Fruit fly (Drosophila melanogaster) whole organism, pupa: ENCODE data around the gene Cyp28d1.

Source experiments
- CG10348 ChIP-seq: fragments of 200-800 bp; sonication (Bioruptor generic); IDR thresholded peaks from 2 replicates; pipeline ENCODE4 v1.3.6; 2022; ENCODE audit warnings: missing biosample characterization, missing genetic modification characterization
- CG17806 ChIP-seq: fragments of 200-800 bp; sonication (Bioruptor generic); optimal IDR thresholded peaks from 2 replicates; lab custom pipeline; 2018; ENCODE audit warnings: missing biosample characterization, mild to moderate bottlenecking, missing genetic modification characterization, moderate library complexity
- CG4496 ChIP-seq: fragments of 200-800 bp; sonication (Bioruptor generic); IDR thresholded peaks from 3 replicates; pipeline ENCODE4 v1.3.6; 2022; ENCODE audit warnings: missing biosample characterization, missing genetic modification characterization
- CG8159 ChIP-seq: fragments of 200-800 bp; sonication (Bioruptor generic); optimal IDR thresholded peaks from 3 replicates; lab custom pipeline; 2018; ENCODE audit warnings: missing biosample characterization, mild to moderate bottlenecking, missing genetic modification characterization, moderate library complexity
- CG9948 ChIP-seq: fragments of 200-800 bp; sonication (Bioruptor generic); optimal IDR thresholded peaks from 2 replicates; lab custom pipeline; 2018; ENCODE audit warnings: missing biosample characterization, mild to moderate bottlenecking, missing genetic modification characterization, moderate library complexity
- D1 ChIP-seq: fragments of 200-800 bp; sonication (Bioruptor generic); optimal IDR thresholded peaks from 2 replicates; lab custom pipeline; 2018; ENCODE audit warnings: missing biosample characterization, mild to moderate bottlenecking, missing genetic modification characterization, moderate library complexity

DNA sequence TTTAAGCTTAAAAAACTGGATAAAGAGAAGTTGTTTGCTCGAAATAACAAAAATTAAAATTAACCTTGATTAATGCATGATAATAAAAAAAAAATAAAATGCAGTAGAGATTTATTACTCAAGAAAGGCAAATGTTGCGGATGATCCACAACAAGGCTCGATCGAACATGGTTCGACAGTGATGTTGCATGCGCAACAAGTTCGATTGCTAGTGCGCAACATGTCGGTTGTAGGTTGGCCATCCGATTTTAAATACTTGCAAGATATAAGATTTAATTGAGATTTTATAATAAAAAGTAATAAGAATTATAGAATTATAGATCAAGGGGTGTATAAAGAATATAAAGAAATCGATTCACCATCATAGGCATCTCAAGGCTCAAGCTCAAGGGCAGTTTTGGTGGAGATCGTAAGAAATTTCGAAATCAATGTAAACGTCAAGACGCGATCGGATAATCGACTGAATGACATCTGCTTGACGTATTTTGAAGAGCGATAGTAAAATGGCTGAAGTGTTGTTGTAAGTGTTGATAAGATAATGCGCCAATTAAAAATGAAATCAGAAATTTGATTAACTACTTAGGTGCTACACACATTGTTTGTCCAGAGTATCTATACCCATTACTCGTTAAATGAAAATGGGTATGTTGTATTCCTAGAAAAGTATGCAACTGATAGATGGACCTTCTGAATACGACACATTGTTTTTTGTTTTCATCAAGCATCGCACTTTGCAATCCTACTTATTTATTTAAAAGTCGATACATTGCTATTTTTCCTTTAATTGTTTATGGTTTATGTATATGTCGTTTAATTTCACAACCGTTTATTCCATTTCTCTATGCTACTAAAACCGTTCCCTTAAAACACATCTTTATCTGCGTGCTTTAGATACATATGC is 766 bp upstream of the Cyp28d1 start:
- TF ChIP-seq CG9948 (no peak), CG4496 (no peak), CG8159 (no peak), D1 (tag; lab: Kevin White, UChicago) (no peak), CG10348 (GFP tag; lab: Robert Waterston, UW) (no peak), CG17806 (no peak)
